Fruit fly (Drosophila melanogaster) whole organism, wandering third instar larva: ENCODE results near the gene sdk.
A peak's percentile ranks its signal among the peaks of the same experiment; 100 is the strongest.

Experiments
- Abd-B ChIP-seq: fragments of >200 bp; optimal IDR thresholded peaks from 2 replicates; lab custom pipeline; 2017; ENCODE audit warnings: missing biosample characterization, missing genetic modification characterization
- CG32264 ChIP-seq: fragments of 200-800 bp; sonication (Bioruptor generic); optimal IDR thresholded peaks from 2 replicates; lab custom pipeline; 2016; ENCODE audit warnings: missing biosample characterization, missing genetic modification characterization
- Dfd ChIP-seq: fragments of >200 bp; optimal IDR thresholded peaks from 2 replicates; lab custom pipeline; 2017; ENCODE audit warnings: missing biosample characterization, missing genetic modification characterization
- Mio ChIP-seq: sonication (Bioruptor generic); optimal IDR thresholded peaks from 2 replicates; lab custom pipeline; 2016; ENCODE audit warnings: missing biosample characterization, missing genetic modification characterization
- Sp1 ChIP-seq: fragments of 200-800 bp; sonication (Bioruptor generic); optimal IDR thresholded peaks from 3 replicates; lab custom pipeline; 2019; ENCODE audit warnings: missing biosample characterization, mild to moderate bottlenecking, missing genetic modification characterization, moderate library complexity
- br ChIP-seq: fragments of 200-800 bp; sonication (Bioruptor generic); optimal IDR thresholded peaks from 2 replicates; lab custom pipeline; 2016; ENCODE audit warnings: missing biosample characterization, missing genetic modification characterization
- fru ChIP-seq: fragments of 200-800 bp; sonication (Bioruptor generic); optimal IDR thresholded peaks from 3 replicates; lab custom pipeline; 2016; ENCODE audit warnings: missing biosample characterization, mild to moderate bottlenecking, missing genetic modification characterization
- jim ChIP-seq: fragments of 175-275, 200-325 bp; sonication (Bioruptor generic); optimal IDR thresholded peaks from 2 replicates; lab custom pipeline; 2016; ENCODE audit warnings: missing biosample characterization, mild to moderate bottlenecking, missing genetic modification characterization
- pan ChIP-seq: fragments of >200 bp; optimal IDR thresholded peaks from 2 replicates; lab custom pipeline; 2017
- psq ChIP-seq: fragments of 200-800 bp; sonication (Bioruptor generic); optimal IDR thresholded peaks from 3 replicates; lab custom pipeline; 2017; ENCODE audit warnings: missing biosample characterization, mild to moderate bottlenecking, missing genetic modification characterization, moderate library complexity
- usp ChIP-seq: fragments of >200 bp; optimal IDR thresholded peaks from 2 replicates; lab custom pipeline; 2017; ENCODE audit warnings: missing biosample characterization, missing genetic modification characterization

dm6 chrX:711852-712251 lies 25.2 kb downstream of the sdk start:
- TF ChIP-seq fru (GFP tag; lab: Kevin White, UChicago): peak; percentile 90
- no peak for TF ChIP-seq jim
- no peak for TF ChIP-seq Abd-B
- TF ChIP-seq CG32264 (GFP tag; lab: Kevin White, UChicago): peak; percentile 75
- TF ChIP-seq Dfd (GFP tag; lab: Kevin White, UChicago): no peak
- peak; percentile 87 for TF ChIP-seq br
- TF ChIP-seq Mio: no peak
- TF ChIP-seq pan (lab: Kevin White, UChicago): peak; percentile 37
- no peak for TF ChIP-seq usp
- TF ChIP-seq Sp1 (GFP tag; lab: Kevin White, UChicago): peak; percentile 69
- peak; percentile 70 for TF ChIP-seq psq (GFP tag; lab: Kevin White, UChicago)
